Fruit fly (Drosophila melanogaster) whole organism, adult: Measurements from ENCODE around the gene CG2104.

Experiments
- CG11617 ChIP-seq: fragments of 200-800 bp; sonication (Bioruptor generic); optimal IDR thresholded peaks from 2 replicates; lab custom pipeline; 2017; ENCODE audit warnings: mild to moderate bottlenecking, missing biosample characterization, missing genetic modification reagents, missing genetic modification characterization
- CG7045 ChIP-seq: fragments of 200-800 bp; sonication (Bioruptor generic); optimal IDR thresholded peaks from 2 replicates; lab custom pipeline; 2017; ENCODE audit warnings: missing biosample characterization, mild to moderate bottlenecking, missing genetic modification characterization
- Crg-1 ChIP-seq: fragments of 200-800 bp; sonication (Bioruptor generic); optimal IDR thresholded peaks from 2 replicates; lab custom pipeline; 2016; ENCODE audit warnings: missing biosample characterization, missing genetic modification characterization
- kay ChIP-seq: fragments of 200-800 bp; sonication (Bioruptor generic); peaks from one replicate; lab custom pipeline; 2016; ENCODE audit warnings: missing biosample characterization, missing genetic modification characterization, borderline replicate concordance

dm6 chr3R:5701104-5701503 is 8.0 kb upstream of the CG2104 start:
- TF ChIP-seq CG11617 (no peak), Crg-1 (GFP tag; lab: Kevin White, UChicago) (no peak), CG7045 (GFP tag; lab: Kevin White, UChicago) (no peak), kay (GFP tag; lab: Kevin White, UChicago) (no peak)
